Fruit fly (Drosophila melanogaster): ENCODE data around the gene PolD1.

PolD1 gene

dm6 chr3L:15999358-16000005 lies 11.9 kb upstream of the PolD1 start (continued):
- TF ChIP-seq pros (GFP tag; optimal IDR thresholded peaks at IDR 0.05) (peak; percentile 47), CG17612 (GFP tag; IDR thresholded peaks at IDR 0.05) (0 out of 2 replicates have a peak, but pooled peaks have one; percentile 25), Atf-2 (GFP tag; optimal IDR thresholded peaks at IDR 0.05) (no peak), CG6765 (GFP tag; optimal IDR thresholded peaks at IDR 0.05) (peak; percentile 50), CG7987 (GFP tag; optimal IDR thresholded peaks at IDR 0.05) (peak; percentile 70), gsb (GFP tag; IDR thresholded peaks at IDR 0.05) (no peak), HmgZ (tag; optimal IDR thresholded peaks at IDR 0.05) (peak; percentile 43), hb (GFP tag; IDR thresholded peaks at IDR 0.05; ENCODE audit: partially characterized antibody) (no peak), stwl (tag; optimal IDR thresholded peaks at IDR 0.05) (no peak), salm (tag; optimal IDR thresholded peaks at IDR 0.05) (peak; percentile 25), gce (GFP tag; IDR thresholded peaks at IDR 0.05) (no peak), CG7928 (GFP tag; optimal IDR thresholded peaks at IDR 0.05) (peak; percentile 3), br (optimal IDR thresholded peaks at IDR 0.05) (no peak), CG1602 (GFP tag; optimal IDR thresholded peaks at IDR 0.05) (no peak), MTF-1 (GFP tag; optimal IDR thresholded peaks at IDR 0.05; ENCODE audit: borderline replicate concordance) (no peak), CG17568 (GFP tag; optimal IDR thresholded peaks at IDR 0.05) (no peak), HLHmδ (GFP tag; optimal IDR thresholded peaks at IDR 0.05) (no peak), caup (GFP tag; optimal IDR thresholded peaks at IDR 0.05; ENCODE audit: severe bottlenecking) (peak; percentile 64), CG43689 (GFP tag; IDR thresholded peaks at IDR 0.05) (no peak), Usf (GFP tag; optimal IDR thresholded peaks at IDR 0.05) (no peak), CG15011 (GFP tag; optimal IDR thresholded peaks at IDR 0.05) (no peak), CG11696 (GFP tag; IDR thresholded peaks at IDR 0.05) (peak; percentile 57), run (tag; optimal IDR thresholded peaks at IDR 0.05) (no peak), CG10543 (GFP tag; optimal IDR thresholded peaks at IDR 0.05) (peak; percentile 76), zf30C (GFP tag; optimal IDR thresholded peaks at IDR 0.05) (no peak), tgo (GFP tag; IDR thresholded peaks at IDR 0.05) (peak; percentile 38; the same call in 2 of the 3 replicates), CG18619 (GFP tag; optimal IDR thresholded peaks at IDR 0.05) (peak; percentile 48), eve (GFP tag; optimal IDR thresholded peaks at IDR 0.05) (peak in 1 of 2 experiments; percentile 30), NC2β (GFP tag; optimal IDR thresholded peaks at IDR 0.05) (no peak), gcm2 (GFP tag; optimal IDR thresholded peaks at IDR 0.05) (no peak), schlank (tag; optimal IDR thresholded peaks at IDR 0.05) (no peak), Xbp1 (GFP tag; optimal IDR thresholded peaks at IDR 0.05) (peak; percentile 16), Taf1 (GFP tag; IDR thresholded peaks at IDR 0.05) (no peak), Lpt (GFP tag; optimal IDR thresholded peaks at IDR 0.05) (no peak), Pdp1 (GFP tag; optimal IDR thresholded peaks at IDR 0.05) (peak in 1 of 2 experiments; percentile 41), CG12659 (GFP tag; optimal IDR thresholded peaks at IDR 0.05) (peak; percentile 30), CG2875 (GFP tag; optimal IDR thresholded peaks at IDR 0.05) (no peak), CG4328 (GFP tag; optimal IDR thresholded peaks at IDR 0.05) (peak; percentile 20), cad (GFP tag; optimal IDR thresholded peaks at IDR 0.05) (no peak), CG5953 (GFP tag; IDR thresholded peaks at IDR 0.05) (no peak), Mad (GFP tag; optimal IDR thresholded peaks at IDR 0.05) (peak; percentile 21), ash1 (GFP tag; optimal IDR thresholded peaks at IDR 0.05) (no peak), CG12942 (GFP tag; optimal IDR thresholded peaks at IDR 0.05) (no peak), Bdp1 (GFP tag; optimal IDR thresholded peaks at IDR 0.05) (no peak), CTCF (GFP tag; optimal IDR thresholded peaks at IDR 0.05) (no peak), gcm (GFP tag; optimal IDR thresholded peaks at IDR 0.05) (no peak), prd (optimal IDR thresholded peaks at IDR 0.05) (no peak), prd (GFP tag; IDR thresholded peaks at IDR 0.05) (peak; percentile 68; the same call in 1 of the 3 replicates), scrt (GFP tag; optimal IDR thresholded peaks at IDR 0.05) (peak; percentile 36), CG10321 (GFP tag; IDR thresholded peaks at IDR 0.05) (no peak), E2f2 (GFP tag; IDR thresholded peaks at IDR 0.05) (peak; percentile 43)
